Fruit fly (Drosophila melanogaster): ENCODE measurements around the gene pie.
A peak's percentile ranks its signal among the peaks of the same experiment; 100 is the strongest.

Gene pie

DNA sequence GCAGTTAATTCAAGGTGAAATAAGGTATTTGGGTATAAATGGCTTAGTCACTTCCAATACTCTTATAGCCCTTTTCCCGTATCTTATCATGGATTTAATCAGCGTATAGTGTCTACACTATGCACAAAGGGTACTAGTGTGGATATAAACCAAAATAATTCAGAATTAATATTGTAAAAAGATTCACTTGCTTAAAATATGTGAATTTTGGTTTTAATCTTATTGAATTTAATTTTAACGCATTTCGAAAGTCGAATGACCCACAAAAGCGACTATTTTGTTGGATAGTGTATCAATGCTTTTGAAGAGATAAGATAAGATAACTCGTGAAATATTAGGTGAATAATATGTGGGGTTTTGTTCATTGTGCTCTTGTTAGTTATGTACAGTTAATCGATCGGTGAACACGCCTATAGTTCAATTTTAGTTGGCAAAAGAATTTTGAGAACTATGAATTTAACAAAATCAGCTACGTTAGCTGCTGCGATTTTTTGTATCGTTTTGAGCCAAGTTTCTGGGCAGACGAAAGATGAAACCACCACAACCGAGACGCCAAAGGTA is 40.6 kb downstream of the pie start, which contains the start of gene CG5096 (continued):
- TF ChIP-seq CG17612 (GFP tag; IDR thresholded peaks at IDR 0.05) = peak; percentile 74
- peak; percentile 82; the same call in 1 of the 2 replicates for TF ChIP-seq CG3847 (GFP tag; IDR thresholded peaks at IDR 0.05)
- TF ChIP-seq CG8944 (GFP tag; optimal IDR thresholded peaks at IDR 0.05) = peak; percentile 43
- TF ChIP-seq CG7745 (tag; optimal IDR thresholded peaks at IDR 0.05) = no peak
- peak; percentile 79 for TF ChIP-seq Hr3 (GFP tag; optimal IDR thresholded peaks at IDR 0.05)
- TF ChIP-seq C15 (GFP tag; IDR thresholded peaks at IDR 0.05) = peak; percentile 72; the same call in 1 of the 3 replicates
- no peak for TF ChIP-seq fru (optimal IDR thresholded peaks at IDR 0.05)
- no peak for TF ChIP-seq gfzf (GFP tag; optimal IDR thresholded peaks at IDR 0.05)
- no peak for TF ChIP-seq pita (GFP tag; optimal IDR thresholded peaks at IDR 0.05)
- TF ChIP-seq dmrt11E (tag; optimal IDR thresholded peaks at IDR 0.05) = peak; percentile 49
- TF ChIP-seq CG33213 (GFP tag; optimal IDR thresholded peaks at IDR 0.05) = peak; percentile 45
- no peak for TF ChIP-seq tna (GFP tag; IDR thresholded peaks at IDR 0.05; ENCODE audit: partially characterized antibody)
- peak; percentile 52; the same call in 1 of the 2 replicates for TF ChIP-seq Poxn (GFP tag; IDR thresholded peaks at IDR 0.05)
- no peak for TF ChIP-seq amos (GFP tag; IDR thresholded peaks at IDR 0.05; ENCODE audit: partially characterized antibody)
- TF ChIP-seq eyg (GFP tag; optimal IDR thresholded peaks at IDR 0.05) = peak; percentile 69
- peak in 1 of 2 experiments; percentile 12 for TF ChIP-seq insv (GFP tag; optimal IDR thresholded peaks at IDR 0.05)
- TF ChIP-seq CG10431 (GFP tag; optimal IDR thresholded peaks at IDR 0.05) = no peak
- TF ChIP-seq ken (GFP tag; IDR thresholded peaks at IDR 0.05) = peak; percentile 81; the same call in 2 of the 3 replicates
- no peak for TF ChIP-seq inv (GFP tag; IDR thresholded peaks at IDR 0.05; ENCODE audit: partially characterized antibody)
- TF ChIP-seq danr (GFP tag; IDR thresholded peaks at IDR 0.05) = peak; percentile 81
- peak; percentile 10 for TF ChIP-seq pzg (GFP tag; optimal IDR thresholded peaks at IDR 0.05)
- TF ChIP-seq run (tag; optimal IDR thresholded peaks at IDR 0.05) = peak; percentile 83
- peak; percentile 82 for TF ChIP-seq ash1 (GFP tag; optimal IDR thresholded peaks at IDR 0.05)
- peak; percentile 86 for TF ChIP-seq rib (GFP tag; IDR thresholded peaks at IDR 0.05)
- peak; percentile 7 for TF ChIP-seq CTCF (GFP tag; optimal IDR thresholded peaks at IDR 0.05)
- TF ChIP-seq Bteb2 (GFP tag; optimal IDR thresholded peaks at IDR 0.05) = peak; percentile 80
- peak; percentile 76 for TF ChIP-seq wor (GFP tag; IDR thresholded peaks at IDR 0.05)
- TF ChIP-seq CG12391 (tag; optimal IDR thresholded peaks at IDR 0.05) = peak; percentile 91
- peak; percentile 60 for TF ChIP-seq Ravus (GFP tag; IDR thresholded peaks at IDR 0.05)
- peak; percentile 82 for TF ChIP-seq esg (GFP tag; conservative IDR thresholded peaks at IDR 0.05)
- peak; percentile 82 for TF ChIP-seq ATbp (GFP tag; optimal IDR thresholded peaks at IDR 0.05)
- TF ChIP-seq tio (GFP tag; optimal IDR thresholded peaks at IDR 0.05) = peak; percentile 68
- no peak for TF ChIP-seq stwl (tag; optimal IDR thresholded peaks at IDR 0.05)
- TF ChIP-seq CG8359 (GFP tag; optimal IDR thresholded peaks at IDR 0.05; ENCODE audit: borderline replicate concordance) = peak; percentile 49
- no peak for TF ChIP-seq Tbp (GFP tag; optimal IDR thresholded peaks at IDR 0.05)
- TF ChIP-seq yki (optimal IDR thresholded peaks at IDR 0.05) = no peak
- TF ChIP-seq CG4707 (GFP tag; optimal IDR thresholded peaks at IDR 0.05) = peak; percentile 64
- TF ChIP-seq Drgx (GFP tag; IDR thresholded peaks at IDR 0.05) = peak; percentile 45; the same call in 1 of the 2 replicates
- TF ChIP-seq dpn (GFP tag; optimal IDR thresholded peaks at IDR 0.05) = peak; percentile 80 to 82
- TF ChIP-seq br (optimal IDR thresholded peaks at IDR 0.05) = no peak
- peak; percentile 79 for TF ChIP-seq wdn (GFP tag; IDR thresholded peaks at IDR 0.05)
- peak; percentile 87 for TF ChIP-seq fd3F (GFP tag; optimal IDR thresholded peaks at IDR 0.05)
- TF ChIP-seq ranshi (GFP tag; IDR thresholded peaks at IDR 0.05) = peak; percentile 91; the same call in 1 of the 2 replicates
- no peak for TF ChIP-seq Kr (GFP tag; optimal IDR thresholded peaks at IDR 0.05)
- TF ChIP-seq Trl (optimal IDR thresholded peaks at IDR 0.05) = no peak
- TF ChIP-seq Trl (GFP tag; optimal IDR thresholded peaks at IDR 0.05) = peak; percentile 74
- TF ChIP-seq CG3995 (GFP tag; optimal IDR thresholded peaks at IDR 0.05) = peak; percentile 49
- TF ChIP-seq grau (tag; optimal IDR thresholded peaks at IDR 0.05) = peak; percentile 93
- TF ChIP-seq CG2129 (GFP tag; IDR thresholded peaks at IDR 0.05; ENCODE audit: partially characterized antibody) = no peak
- peak; percentile 82 for TF ChIP-seq CG12155 (GFP tag; optimal IDR thresholded peaks at IDR 0.05)
- no peak; the same call in 1 of the 2 replicates for TF ChIP-seq CG14667 (GFP tag; IDR thresholded peaks at IDR 0.05)
- TF ChIP-seq CG11504 (tag; optimal IDR thresholded peaks at IDR 0.05) = peak; percentile 92
